Worm (Caenorhabditis elegans): ENCODE measurements around the gene F19F10.3.

DNA sequence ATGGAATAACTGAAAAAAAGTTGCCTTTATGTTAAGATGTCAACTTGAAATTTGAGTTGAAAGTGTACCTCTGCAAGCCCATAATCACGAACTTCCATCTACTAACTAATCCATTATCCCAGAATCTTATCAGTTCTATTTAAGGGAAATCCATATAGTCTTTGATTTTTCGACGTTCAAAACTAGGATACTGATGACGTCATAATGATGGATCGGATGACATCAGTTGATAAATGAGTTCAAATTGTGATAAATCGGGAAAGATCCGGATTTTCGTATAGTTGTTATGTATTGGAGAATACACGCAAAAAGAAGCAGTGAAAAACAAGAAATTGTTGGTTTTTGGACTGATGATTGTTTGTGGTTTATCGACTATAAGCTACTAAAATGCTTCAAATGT is 8.2 kb upstream of the F19F10.3 start:
- TF ChIP-seq mbf-1 (tag; optimal IDR thresholded peaks at IDR 0.05) (no peak), sma-3 (GFP tag; optimal IDR thresholded peaks at IDR 0.05) (no peak), nhr-6 (tag; optimal IDR thresholded peaks at IDR 0.05) (no peak), nhr-23 (tag; optimal IDR thresholded peaks at IDR 0.05) (no peak), nhr-12 (tag; optimal IDR thresholded peaks at IDR 0.05) (no peak), lin-39 (tag; optimal IDR thresholded peaks at IDR 0.05) (no peak), snpc-4 (tag; optimal IDR thresholded peaks at IDR 0.05) (no peak)
